Fruit fly (Drosophila melanogaster): ENCODE measurements around the gene Hsc20.

Gene Hsc20

DNA sequence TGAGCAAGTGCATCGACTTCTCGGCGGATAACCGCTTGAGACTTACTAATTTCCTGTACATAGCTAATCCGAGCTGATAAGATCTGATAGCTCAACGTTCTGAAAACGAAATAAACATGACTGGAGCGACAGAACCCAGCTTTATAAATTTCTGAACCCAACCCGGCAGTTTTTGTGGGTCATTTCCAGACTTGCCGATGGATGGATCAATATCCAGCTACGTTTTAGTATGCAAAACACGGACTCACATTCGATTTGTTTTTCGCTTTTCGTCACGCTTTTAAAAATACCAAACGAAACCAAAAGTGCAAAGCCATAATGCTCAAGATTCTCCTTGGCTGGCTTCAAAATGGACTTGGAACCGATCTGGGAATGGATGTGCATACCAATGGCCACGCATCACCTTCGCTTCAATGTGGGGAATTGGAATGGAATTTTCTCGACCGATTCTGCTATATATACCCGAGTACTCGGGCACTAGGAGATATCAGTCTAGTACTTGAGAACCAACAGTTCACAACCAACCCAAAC is 37.9 kb downstream of the Hsc20 start, which contains the start of the genes CG34248 and CG13067:
CG34248 (minus strand) TSS at position 101 of the 531 bp plus-strand sequence.
CG13067 (plus strand) TSS at position 481 of the 531 bp plus-strand sequence.
- TF ChIP-seq HLH106 (tag; optimal IDR thresholded peaks at IDR 0.05) (no peak), pan (optimal IDR thresholded peaks at IDR 0.05) (no peak), Dfd (GFP tag; optimal IDR thresholded peaks at IDR 0.05) (no peak), Hnf4 (GFP tag; optimal IDR thresholded peaks at IDR 0.05) (no peak), Vsx2 (GFP tag; optimal IDR thresholded peaks at IDR 0.05; ENCODE audit: partially characterized antibody) (no peak), Myc (optimal IDR thresholded peaks at IDR 0.05) (no peak), sv (GFP tag; optimal IDR thresholded peaks at IDR 0.05) (no peak), rgr (GFP tag; optimal IDR thresholded peaks at IDR 0.05) (no peak), dl (GFP tag; optimal IDR thresholded peaks at IDR 0.05; ENCODE audit: insufficient read depth in 1 of 2, partially characterized antibody in 2 of 2) (no peak), GATAd (GFP tag; optimal IDR thresholded peaks at IDR 0.05) (no peak), CrebA (GFP tag; optimal IDR thresholded peaks at IDR 0.05; ENCODE audit: borderline replicate concordance) (no peak), Abd-B (GFP tag; optimal IDR thresholded peaks at IDR 0.05) (no peak), woc (GFP tag; optimal IDR thresholded peaks at IDR 0.05) (no peak), CG9705 (GFP tag; optimal IDR thresholded peaks at IDR 0.05) (no peak), foxo (GFP tag; optimal IDR thresholded peaks at IDR 0.05) (no peak), Jra (GFP tag; optimal IDR thresholded peaks at IDR 0.05) (no peak), h (GFP tag; optimal IDR thresholded peaks at IDR 0.05) (no peak), br (GFP tag; optimal IDR thresholded peaks at IDR 0.05) (no peak), Hr78 (GFP tag; optimal IDR thresholded peaks at IDR 0.05) (no peak), sage (GFP tag; optimal IDR thresholded peaks at IDR 0.05) (no peak)

DNA sequence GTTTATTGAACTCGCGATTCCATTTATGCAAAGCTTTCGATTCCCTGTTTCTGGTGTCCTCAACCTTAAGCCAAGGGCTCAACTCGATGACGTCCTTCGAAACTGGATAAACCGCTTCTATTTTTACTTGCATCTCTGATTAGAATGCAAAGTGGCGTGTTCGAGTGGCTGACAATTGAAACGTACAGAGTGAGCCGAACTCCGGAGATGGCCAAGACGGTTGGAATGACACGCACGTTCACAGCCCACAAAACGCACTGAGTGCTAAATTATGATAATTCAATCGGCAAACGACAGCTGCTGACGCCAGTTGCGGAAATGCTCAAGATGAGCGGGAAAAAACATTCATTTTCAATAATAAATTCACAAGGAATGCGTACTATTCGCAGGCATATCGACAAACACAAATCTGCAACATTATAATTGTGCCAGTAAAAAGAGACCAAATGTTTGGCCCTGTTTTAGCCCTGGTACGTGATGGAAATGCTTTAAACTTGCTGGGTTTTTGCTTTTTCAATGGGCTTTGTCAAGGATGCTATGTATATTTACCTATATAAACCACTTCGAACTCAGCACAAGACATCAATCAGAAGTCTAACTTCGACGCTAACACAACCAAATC is 39.5 kb downstream of the Hsc20 start, which contains the start of gene CG13066:
CG13066 (plus strand) TSS at position 572 of the 622 bp plus-strand sequence.
- TF ChIP-seq brk (GFP tag; optimal IDR thresholded peaks at IDR 0.05) (no peak), ey (GFP tag; optimal IDR thresholded peaks at IDR 0.05) (no peak), psq (GFP tag; optimal IDR thresholded peaks at IDR 0.05) (no peak), Myc (optimal IDR thresholded peaks at IDR 0.05) (no peak), GATAd (GFP tag; optimal IDR thresholded peaks at IDR 0.05) (no peak), lola (GFP tag; optimal IDR thresholded peaks at IDR 0.05) (no peak), Vsx2 (GFP tag; optimal IDR thresholded peaks at IDR 0.05; ENCODE audit: partially characterized antibody) (no peak), dsf (GFP tag; optimal IDR thresholded peaks at IDR 0.05; ENCODE audit: borderline replicate concordance) (no peak), fru (GFP tag; optimal IDR thresholded peaks at IDR 0.05) (no peak)

DNA sequence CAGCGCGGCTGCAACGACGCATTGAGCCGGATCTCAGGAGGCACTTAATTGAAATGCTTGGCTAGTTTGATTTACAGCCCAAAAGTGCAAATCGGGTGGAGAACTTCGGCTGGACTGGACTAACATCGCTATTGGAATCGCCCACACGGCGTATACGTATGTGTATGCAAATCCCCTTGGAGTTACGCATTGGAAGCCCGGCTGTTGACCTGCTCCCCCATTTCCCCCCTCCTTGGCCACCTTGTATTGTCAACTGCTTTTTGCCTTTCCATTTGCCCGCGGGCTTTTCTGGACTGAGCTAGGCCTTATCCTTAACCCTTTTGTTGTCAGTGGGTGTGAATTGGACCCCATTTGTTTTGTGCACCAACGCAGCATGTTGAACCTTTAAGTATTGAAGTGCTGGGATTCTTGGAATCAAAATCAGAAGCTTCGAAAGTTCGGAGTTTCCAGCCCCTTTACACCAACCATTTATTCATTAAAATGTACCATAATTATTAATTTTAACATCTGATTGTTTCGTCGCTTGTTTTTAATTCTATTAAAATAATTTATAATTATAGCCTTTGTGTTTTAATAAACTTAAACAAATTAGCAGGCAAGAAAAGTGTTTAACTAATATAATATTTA is 42.6 kb downstream of the Hsc20 start:
- TF ChIP-seq usp (GFP tag; optimal IDR thresholded peaks at IDR 0.05) (no peak), Hnf4 (GFP tag; optimal IDR thresholded peaks at IDR 0.05) (no peak), CG9705 (GFP tag; optimal IDR thresholded peaks at IDR 0.05) (no peak), jim (GFP tag; optimal IDR thresholded peaks at IDR 0.05) (no peak), psq (GFP tag; optimal IDR thresholded peaks at IDR 0.05) (no peak), dmrt93B (GFP tag; optimal IDR thresholded peaks at IDR 0.05) (no peak), pan (optimal IDR thresholded peaks at IDR 0.05) (no peak), CrebA (GFP tag; optimal IDR thresholded peaks at IDR 0.05; ENCODE audit: borderline replicate concordance) (no peak), GATAd (GFP tag; optimal IDR thresholded peaks at IDR 0.05) (no peak), brk (GFP tag; optimal IDR thresholded peaks at IDR 0.05) (no peak), lola (GFP tag; optimal IDR thresholded peaks at IDR 0.05) (no peak)

DNA sequence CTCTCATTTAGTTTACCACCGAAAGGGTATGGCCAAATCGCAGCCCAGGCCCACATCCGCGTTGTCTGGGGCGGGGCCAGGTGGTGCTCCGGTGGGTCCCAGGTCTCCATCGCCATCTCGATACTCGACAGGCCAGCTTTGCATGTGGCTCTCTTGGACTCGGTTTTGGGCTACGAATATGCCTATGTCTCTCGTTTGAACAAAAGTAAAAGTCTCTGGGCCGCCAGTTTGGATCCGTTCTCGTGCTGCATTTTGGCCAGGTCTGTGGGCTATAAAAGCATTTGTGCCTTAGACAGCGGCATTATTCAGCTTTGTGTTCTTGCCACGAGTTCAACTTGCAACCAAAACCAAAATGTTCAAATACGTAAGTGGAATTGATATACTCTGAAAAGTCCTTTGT is 44.2 kb downstream of the Hsc20 start, which contains the start of gene CG13065:
CG13065 (plus strand) TSS at position 301 of the 400 bp plus-strand sequence.
- no peak for TF ChIP-seq Mio (GFP tag; optimal IDR thresholded peaks at IDR 0.05)
- TF ChIP-seq Abd-B (GFP tag; optimal IDR thresholded peaks at IDR 0.05) = no peak
- no peak for TF ChIP-seq usp (GFP tag; optimal IDR thresholded peaks at IDR 0.05)
- TF ChIP-seq jim (GFP tag; optimal IDR thresholded peaks at IDR 0.05) = no peak
- no peak for TF ChIP-seq brk (GFP tag; optimal IDR thresholded peaks at IDR 0.05)
- TF ChIP-seq Hnf4 (GFP tag; optimal IDR thresholded peaks at IDR 0.05) = no peak
- no peak for TF ChIP-seq Rel (GFP tag; optimal IDR thresholded peaks at IDR 0.05)
- TF ChIP-seq Rel (tag; optimal IDR thresholded peaks at IDR 0.05) = no peak
- no peak for TF ChIP-seq OdsH (GFP tag; optimal IDR thresholded peaks at IDR 0.05)
- no peak for TF ChIP-seq CrebA (GFP tag; optimal IDR thresholded peaks at IDR 0.05; ENCODE audit: borderline replicate concordance)
- no peak for TF ChIP-seq br (GFP tag; optimal IDR thresholded peaks at IDR 0.05)
- no peak for TF ChIP-seq Hr78 (GFP tag; optimal IDR thresholded peaks at IDR 0.05)
- TF ChIP-seq sv (GFP tag; optimal IDR thresholded peaks at IDR 0.05) = no peak
- TF ChIP-seq psq (GFP tag; optimal IDR thresholded peaks at IDR 0.05) = no peak
- no peak for TF ChIP-seq h (GFP tag; optimal IDR thresholded peaks at IDR 0.05)
- TF ChIP-seq dsf (GFP tag; optimal IDR thresholded peaks at IDR 0.05; ENCODE audit: borderline replicate concordance) = no peak
- no peak for TF ChIP-seq Vsx2 (GFP tag; optimal IDR thresholded peaks at IDR 0.05; ENCODE audit: partially characterized antibody)
- no peak for TF ChIP-seq CG9705 (GFP tag; optimal IDR thresholded peaks at IDR 0.05)
- no peak for TF ChIP-seq Myc (optimal IDR thresholded peaks at IDR 0.05)
- no peak for TF ChIP-seq dmrt93B (GFP tag; optimal IDR thresholded peaks at IDR 0.05)
